Fruit fly (Drosophila melanogaster): Measurements from ENCODE around the gene CG5880.
A peak's percentile ranks its signal among the peaks of the same experiment; 100 is the strongest.

Gene CG5880

dm6 chr3R:27137914-27138323 is 21.4 kb downstream of the CG5880 start (continued):
- TF ChIP-seq CG1792 (GFP tag; optimal IDR thresholded peaks at IDR 0.05) (no peak), CG1024 (GFP tag; IDR thresholded peaks at IDR 0.05) (no peak), Ssrp (tag; optimal IDR thresholded peaks at IDR 0.05) (no peak), H15 (GFP tag; IDR thresholded peaks at IDR 0.05) (no peak), CG12155 (GFP tag; optimal IDR thresholded peaks at IDR 0.05) (no peak), ranshi (GFP tag; IDR thresholded peaks at IDR 0.05) (no peak), gfzf (GFP tag; optimal IDR thresholded peaks at IDR 0.05) (no peak), Spps (tag; optimal IDR thresholded peaks at IDR 0.05) (no peak), CG3838 (GFP tag; optimal IDR thresholded peaks at IDR 0.05) (peak; percentile 22), CG3281 (GFP tag; optimal IDR thresholded peaks at IDR 0.05) (no peak), sug (tag; optimal IDR thresholded peaks at IDR 0.05) (no peak), CG11093 (GFP tag; IDR thresholded peaks at IDR 0.05) (no peak), HLHmδ (GFP tag; optimal IDR thresholded peaks at IDR 0.05) (no peak), D19B (GFP tag; optimal IDR thresholded peaks at IDR 0.05) (no peak), PHDP (tag; optimal IDR thresholded peaks at IDR 0.05) (peak; percentile 30), Hr78 (GFP tag; optimal IDR thresholded peaks at IDR 0.05) (peak in 1 of 2 experiments; percentile 68), CG2889 (GFP tag; IDR thresholded peaks at IDR 0.05) (no peak), Ets65A (GFP tag) (no peak), CG5245 (GFP tag; optimal IDR thresholded peaks at IDR 0.05) (no peak), CG31365 (tag; optimal IDR thresholded peaks at IDR 0.05) (peak; percentile 1), Sin3A (optimal IDR thresholded peaks at IDR 0.05) (no peak), slp2 (GFP tag; optimal IDR thresholded peaks at IDR 0.05) (peak; percentile 22), twi (tag; optimal IDR thresholded peaks at IDR 0.05) (peak; percentile 70), schlank (tag; optimal IDR thresholded peaks at IDR 0.05) (no peak), CG13424 (tag; optimal IDR thresholded peaks at IDR 0.05) (peak; percentile 24), sqz (GFP tag; optimal IDR thresholded peaks at IDR 0.05) (peak; percentile 56), CG33213 (GFP tag; optimal IDR thresholded peaks at IDR 0.05) (no peak), CG3163 (GFP tag; optimal IDR thresholded peaks at IDR 0.05) (no peak), CG1832 (GFP tag; optimal IDR thresholded peaks at IDR 0.05) (no peak), CG4424 (GFP tag; optimal IDR thresholded peaks at IDR 0.05) (no peak), D19A (tag; optimal IDR thresholded peaks at IDR 0.05) (peak; percentile 42), CG32767 (GFP tag; IDR thresholded peaks at IDR 0.05) (no peak), CG14860 (GFP tag; IDR thresholded peaks at IDR 0.05; ENCODE audit: partially characterized antibody) (no peak), lbe (GFP tag; optimal IDR thresholded peaks at IDR 0.05) (no peak), CG17568 (GFP tag; optimal IDR thresholded peaks at IDR 0.05) (no peak), CG7745 (tag; optimal IDR thresholded peaks at IDR 0.05) (no peak), CG12219 (GFP tag; optimal IDR thresholded peaks at IDR 0.05) (no peak), CG30403 (GFP tag; optimal IDR thresholded peaks at IDR 0.05) (no peak), usp (GFP tag; optimal IDR thresholded peaks at IDR 0.05) (no peak), Dip2 (GFP tag; IDR thresholded peaks at IDR 0.05) (no peak), caup (GFP tag; optimal IDR thresholded peaks at IDR 0.05; ENCODE audit: severe bottlenecking) (no peak), gcm (GFP tag; optimal IDR thresholded peaks at IDR 0.05) (peak; percentile 49), CG12299 (tag; optimal IDR thresholded peaks at IDR 0.05) (peak; percentile 44), lilli (GFP tag; optimal IDR thresholded peaks at IDR 0.05) (no peak), so (GFP tag; IDR thresholded peaks at IDR 0.05) (no peak), oc (tag; optimal IDR thresholded peaks at IDR 0.05) (peak; percentile 62), E2f1 (GFP tag; IDR thresholded peaks at IDR 0.05) (no peak), CG9215 (GFP tag; IDR thresholded peaks at IDR 0.05) (no peak), CG10209 (GFP tag; optimal IDR thresholded peaks at IDR 0.05) (peak; percentile 11), onecut (GFP tag; IDR thresholded peaks at IDR 0.05) (no peak), CG8388 (GFP tag; optimal IDR thresholded peaks at IDR 0.05) (peak; percentile 6), CG15696 (tag; optimal IDR thresholded peaks at IDR 0.05) (no peak), h (optimal IDR thresholded peaks at IDR 0.05) (no peak)

Measured in whole organism, embryonic.